Worm (Caenorhabditis elegans) whole organism, midembryonic: Measurements from ENCODE around the gene pqn-2.
A peak's percentile ranks its signal among the peaks of the same experiment; 100 is the strongest.

ENCODE experiments used
- cog-1 ChIP-seq: sonication (generic microtip); optimal IDR thresholded peaks from 2 replicates; lab custom pipeline; 2016; ENCODE audit warnings: missing genetic modification characterization, missing compliant biosample characterization
- flt-1 ChIP-seq: fragments of 200-800 bp; sonication (Bioruptor generic); IDR thresholded peaks from 2 replicates; pipeline ENCODE4 v1.3.6; 2022; ENCODE audit warnings: missing genetic modification characterization, missing compliant biosample characterization
- med-1 ChIP-seq: sonication (generic microtip); optimal IDR thresholded peaks from 2 replicates; lab custom pipeline; 2017; ENCODE audit warnings: missing genetic modification characterization, mild to moderate bottlenecking, missing compliant biosample characterization, antibody characterized with exemption, missing genetic modification reagents; ENCODE audit not compliant: insufficient read depth
- ztf-23 ChIP-seq: fragments of 200-800 bp; sonication (Bioruptor generic); IDR thresholded peaks from 2 replicates; pipeline ENCODE4 v1.3.6; 2022; ENCODE audit warnings: missing genetic modification reagents, missing genetic modification characterization, missing compliant biosample characterization

- TF ChIP-seq med-1 (GFP tag; lab: Kevin White, UChicago), result no peak
- TF ChIP-seq cog-1 (tag; lab: Kevin White, UChicago), result peak; percentile 46
- peak; percentile 79 for TF ChIP-seq flt-1 (GFP tag; lab: Robert Waterston, UW)
- peak; percentile 75 for TF ChIP-seq ztf-23 (GFP tag; lab: Robert Waterston, UW)
Observed at ce11 chrV:10355773-10356335, 26.4 kb upstream of the pqn-2 start, which contains the start of gene sluh-7.
